Worm (Caenorhabditis elegans) whole organism, young adult: Measurements from ENCODE around the gene T21B10.4.

Experiments
- C17E4.6 ChIP-seq: fragments of 200-800 bp; sonication (Bioruptor generic); IDR thresholded peaks from 2 replicates; pipeline ENCODE4 v1.3.6; 2022; ENCODE audit warnings: missing genetic modification reagents, missing genetic modification characterization, missing compliant biosample characterization
- F10E7.11 ChIP-seq: sonication (generic microtip); optimal IDR thresholded peaks from 2 replicates; lab custom pipeline; 2017; ENCODE audit warnings: mild to moderate bottlenecking, missing genetic modification characterization, moderate library complexity, missing compliant biosample characterization
- F22D6.2 ChIP-seq: sonication (generic microtip); optimal IDR thresholded peaks from 2 replicates; lab custom pipeline; 2016; ENCODE audit warnings: mild to moderate bottlenecking, missing genetic modification characterization, missing compliant biosample characterization
- F23B12.7 ChIP-seq: sonication (generic microtip); optimal IDR thresholded peaks from 2 replicates; lab custom pipeline; 2017; ENCODE audit warnings: missing genetic modification characterization, mild to moderate bottlenecking, missing compliant biosample characterization, antibody characterized with exemption, moderate library complexity; ENCODE audit not compliant: insufficient read depth
- F33H1.4 ChIP-seq: fragments of 200-800 bp; sonication (Bioruptor generic); IDR thresholded peaks from 2 replicates; pipeline ENCODE4 v1.3.6; 2022; ENCODE audit warnings: missing genetic modification reagents, missing genetic modification characterization, missing compliant biosample characterization
- F57C9.4 ChIP-seq: sonication (generic microtip); optimal IDR thresholded peaks from 2 replicates; lab custom pipeline; 2017; ENCODE audit warnings: mild to moderate bottlenecking, missing genetic modification characterization, missing compliant biosample characterization
- T26A5.8 ChIP-seq: sonication (generic microtip); optimal IDR thresholded peaks from 2 replicates; lab custom pipeline; 2016; ENCODE audit warnings: missing genetic modification characterization, missing compliant biosample characterization
- Y53G8AR.9 ChIP-seq: fragments of 200-800 bp; sonication (Bioruptor generic); conservative IDR thresholded peaks from 2 replicates; pipeline ENCODE4 v1.3.6; 2022; ENCODE audit warnings: missing genetic modification reagents, missing genetic modification characterization, missing compliant biosample characterization
- Y67H2A.10 ChIP-seq: fragments of 200-800 bp; sonication (Bioruptor generic); conservative IDR thresholded peaks from 2 replicates; pipeline ENCODE4 v1.3.6; 2022; ENCODE audit warnings: missing genetic modification reagents, missing genetic modification characterization, missing compliant biosample characterization
- Y79H2A.3 ChIP-seq: fragments of 200-800 bp; sonication (Bioruptor generic); conservative IDR thresholded peaks from 2 replicates; pipeline ENCODE4 v1.3.6; 2022; ENCODE audit warnings: missing genetic modification reagents, missing genetic modification characterization, missing compliant biosample characterization
- aptf-2 ChIP-seq: fragments of 200-800 bp; sonication (Bioruptor generic); conservative IDR thresholded peaks from 2 replicates; pipeline ENCODE4 v1.3.6; 2022; ENCODE audit warnings: missing genetic modification reagents, missing genetic modification characterization, missing compliant biosample characterization
- atf-7 ChIP-seq: sonication (generic microtip); optimal IDR thresholded peaks from 2 replicates; lab custom pipeline; 2017; ENCODE audit warnings: mild to moderate bottlenecking, missing genetic modification characterization, missing compliant biosample characterization
- cebp-1 ChIP-seq, 2 experiments: fragments of 200-800 bp in 1 of 2; sonication (Bioruptor generic) in 1 of 2; sonication (generic microtip) in 1 of 2; IDR thresholded peaks in 1 of 2; optimal IDR thresholded peaks in 1 of 2; 2 replicates each; pipeline versions ENCODE4 v1.3.6 to Lab custom; 2017 to 2022; ENCODE audit warnings: missing compliant biosample characterization in 2 of 2, missing genetic modification characterization in 2 of 2, mild to moderate bottlenecking in 1 of 2, missing genetic modification reagents in 1 of 2, moderate library complexity in 1 of 2
- ceh-27 ChIP-seq: fragments of 200-800 bp; sonication (Bioruptor generic); optimal IDR thresholded peaks from 2 replicates; lab custom pipeline; 2018; ENCODE audit warnings: mild to moderate bottlenecking, missing genetic modification characterization, moderate library complexity, missing compliant biosample characterization
- ceh-58 ChIP-seq: fragments of 200-800 bp; sonication (Bioruptor generic); IDR thresholded peaks from 2 replicates; pipeline ENCODE4 v1.3.6; 2022; ENCODE audit warnings: missing genetic modification characterization, missing compliant biosample characterization
- ceh-79 ChIP-seq: sonication (generic microtip); optimal IDR thresholded peaks from 2 replicates; lab custom pipeline; 2017; ENCODE audit warnings: mild to moderate bottlenecking, missing genetic modification characterization, missing compliant biosample characterization
- die-1 ChIP-seq: sonication (generic microtip); optimal IDR thresholded peaks from 2 replicates; lab custom pipeline; 2016; ENCODE audit warnings: missing genotype, mild to moderate bottlenecking, missing genetic modification characterization, missing compliant biosample characterization
- dpff-1 ChIP-seq: sonication (generic microtip); optimal IDR thresholded peaks from 2 replicates; lab custom pipeline; 2017; ENCODE audit warnings: mild to moderate bottlenecking, missing genetic modification characterization, missing compliant biosample characterization
- dpl-1 ChIP-seq: fragments of 150-350 bp; optimal IDR thresholded peaks from 2 replicates; lab custom pipeline; 2014; ENCODE audit warnings: missing biosample characterization, missing genetic modification reagents, missing genetic modification characterization
- efl-1 ChIP-seq: fragments of 150-350 bp; optimal IDR thresholded peaks from 2 replicates; lab custom pipeline; 2014; ENCODE audit warnings: missing biosample characterization, missing genetic modification reagents, missing genetic modification characterization
- egrh-3 ChIP-seq: fragments of 200-800 bp; sonication (Bioruptor generic); IDR thresholded peaks from 2 replicates; pipeline ENCODE4 v1.3.6; 2022; ENCODE audit warnings: missing genetic modification reagents, missing genetic modification characterization, missing compliant biosample characterization
- ekl-4 ChIP-seq: fragments of 200-800 bp; sonication (Bioruptor generic); IDR thresholded peaks from 2 replicates; pipeline ENCODE4 v1.3.6; 2022; ENCODE audit warnings: missing genetic modification reagents, missing genetic modification characterization, missing compliant biosample characterization
- ets-4 ChIP-seq: fragments of 200-800 bp; sonication (Bioruptor generic); optimal IDR thresholded peaks from 2 replicates; lab custom pipeline; 2018; ENCODE audit warnings: mild to moderate bottlenecking, missing genetic modification characterization, missing compliant biosample characterization
- him-1 ChIP-seq: sonication (generic microtip); optimal IDR thresholded peaks from 2 replicates; lab custom pipeline; 2016; ENCODE audit warnings: missing genotype, missing genetic modification reagents, missing genetic modification characterization, missing compliant biosample characterization
- hlh-12 ChIP-seq: sonication (generic microtip); optimal IDR thresholded peaks from 2 replicates; lab custom pipeline; 2016; ENCODE audit warnings: missing genetic modification characterization, missing compliant biosample characterization
- hmg-20 ChIP-seq: fragments of 200-800 bp; sonication (Bioruptor generic); IDR thresholded peaks from 2 replicates; pipeline ENCODE4 v1.3.6; 2022; ENCODE audit warnings: missing genetic modification reagents, missing genetic modification characterization, missing compliant biosample characterization
- hsf-1 ChIP-seq: fragments of 200-800 bp; sonication (Bioruptor generic); IDR thresholded peaks from 2 replicates; pipeline ENCODE4 v1.3.6; 2022; ENCODE audit warnings: missing genetic modification reagents, missing genetic modification characterization, missing compliant biosample characterization
- let-607 ChIP-seq, 2 experiments: fragments of 200-800 bp in 1 of 2; sonication (Bioruptor generic) in 1 of 2; sonication (generic microtip) in 1 of 2; optimal IDR thresholded peaks; 2 replicates each; lab custom pipeline; 2016 to 2018; ENCODE audit warnings: mild to moderate bottlenecking in 2 of 2, missing compliant biosample characterization in 2 of 2, missing genetic modification characterization in 2 of 2, moderate library complexity in 2 of 2, missing genotype in 1 of 2
- lin-26 ChIP-seq: fragments of 200-800 bp; sonication (Bioruptor generic); IDR thresholded peaks from 2 replicates; pipeline ENCODE4 v1.3.6; 2022; ENCODE audit warnings: missing genetic modification reagents, missing genetic modification characterization, missing compliant biosample characterization
- lin-54 ChIP-seq: fragments of 200-800 bp; sonication (Bioruptor generic); optimal IDR thresholded peaks from 2 replicates; lab custom pipeline; 2018; ENCODE audit warnings: mild to moderate bottlenecking, missing genetic modification characterization, missing compliant biosample characterization
- lsl-1 ChIP-seq: fragments of 200-800 bp; sonication (Bioruptor generic); optimal IDR thresholded peaks from 2 replicates; lab custom pipeline; 2018; ENCODE audit warnings: mild to moderate bottlenecking, missing genetic modification characterization, moderate library complexity, missing compliant biosample characterization
- madf-6 ChIP-seq: fragments of 200-800 bp; sonication (Bioruptor generic); IDR thresholded peaks from 2 replicates; pipeline ENCODE4 v1.3.6; 2022; ENCODE audit warnings: missing genetic modification reagents, missing genetic modification characterization, missing compliant biosample characterization
- madf-8 ChIP-seq: fragments of 200-800 bp; sonication (Bioruptor generic); conservative IDR thresholded peaks from 2 replicates; pipeline ENCODE4 v1.3.6; 2022; ENCODE audit warnings: missing genetic modification reagents, missing genetic modification characterization, missing compliant biosample characterization
- mcd-1 ChIP-seq: fragments of 200-800 bp; sonication (Bioruptor generic); IDR thresholded peaks from 2 replicates; pipeline ENCODE4 v1.3.6; 2022; ENCODE audit warnings: missing genetic modification reagents, missing genetic modification characterization, missing compliant biosample characterization
- mes-4 ChIP-seq: sonication (generic microtip); optimal IDR thresholded peaks from 2 replicates; lab custom pipeline; 2016; ENCODE audit warnings: missing genotype, missing genetic modification characterization, missing compliant biosample characterization
- mxl-1 ChIP-seq: sonication (generic microtip); optimal IDR thresholded peaks from 2 replicates; lab custom pipeline; 2016; ENCODE audit warnings: missing genetic modification characterization, missing compliant biosample characterization
- nfya-1 ChIP-seq: sonication (generic microtip); optimal IDR thresholded peaks from 2 replicates; lab custom pipeline; 2017; ENCODE audit warnings: antibody characterized with exemption, missing compliant biosample characterization, missing genetic modification characterization, borderline replicate concordance; ENCODE audit not compliant: insufficient read depth
- nhr-179 ChIP-seq: sonication (generic microtip); optimal IDR thresholded peaks from 2 replicates; lab custom pipeline; 2016; ENCODE audit warnings: mild to moderate bottlenecking, missing genetic modification characterization, missing compliant biosample characterization
- repo-1 ChIP-seq: sonication (generic microtip); optimal IDR thresholded peaks from 2 replicates; lab custom pipeline; 2017; ENCODE audit warnings: mild to moderate bottlenecking, missing genetic modification characterization, missing compliant biosample characterization
- snpc-1.1 ChIP-seq: sonication (generic microtip); optimal IDR thresholded peaks from 2 replicates; lab custom pipeline; 2017; ENCODE audit warnings: missing genetic modification characterization, mild to moderate bottlenecking, missing compliant biosample characterization, antibody characterized with exemption, moderate library complexity, missing genotype, missing genetic modification reagents; ENCODE audit not compliant: insufficient read depth
- snpc-1.3 ChIP-seq: sonication (generic microtip); optimal IDR thresholded peaks from 2 replicates; lab custom pipeline; 2017; ENCODE audit warnings: missing genetic modification characterization, mild to moderate bottlenecking, missing compliant biosample characterization, antibody characterized with exemption, moderate library complexity, missing genotype, missing genetic modification reagents; ENCODE audit not compliant: insufficient read depth
- snpc-4 ChIP-seq, 5 experiments: fragments of 150-350 bp in 1 of 5; sonication (generic microtip) in 4 of 5; optimal IDR thresholded peaks; 2 replicates each; lab custom pipeline; 2014 to 2018; ENCODE audit warnings: missing genetic modification characterization in 5 of 5, missing biosample characterization in 3 of 5, antibody characterized with exemption in 2 of 5, mild to moderate bottlenecking in 2 of 5, missing compliant biosample characterization in 2 of 5, missing genotype in 2 of 5, moderate library complexity in 2 of 5, missing genetic modification reagents in 1 of 5
- tbp1 ChIP-seq: fragments of 200-800 bp; sonication (Bioruptor generic); optimal IDR thresholded peaks from 2 replicates; lab custom pipeline; 2018; ENCODE audit warnings: mild to moderate bottlenecking, missing genetic modification characterization, missing compliant biosample characterization
- tlf-1 ChIP-seq: fragments of 200-800 bp; sonication (Bioruptor generic); optimal IDR thresholded peaks from 2 replicates; lab custom pipeline; 2018; ENCODE audit warnings: mild to moderate bottlenecking, missing genetic modification characterization, missing compliant biosample characterization
- xnd-1 ChIP-seq: sonication (generic microtip); optimal IDR thresholded peaks from 2 replicates; lab custom pipeline; 2016; ENCODE audit warnings: missing genotype, missing genetic modification reagents, missing genetic modification characterization, missing compliant biosample characterization
- ztf-25 ChIP-seq: fragments of 200-800 bp; sonication (Bioruptor generic); IDR thresholded peaks from 2 replicates; pipeline ENCODE4 v1.3.6; 2022; ENCODE audit warnings: missing genetic modification reagents, missing genetic modification characterization, missing compliant biosample characterization
- ztf-6 ChIP-seq: fragments of 200-800 bp; sonication (Bioruptor generic); IDR thresholded peaks from 2 replicates; pipeline ENCODE4 v1.3.6; 2022; ENCODE audit warnings: missing genetic modification reagents, missing genetic modification characterization, missing compliant biosample characterization

The T21B10.4 gene

ce11 chrII:8940362-8940940, at the start of gene T21B10.4, which contains the start of gene set-17:
Gene T21B10.4, plus strand, starts transcription at chrII:8940894.
Gene set-17, minus strand, starts transcription at chrII:8940488.
- TF ChIP-seq F57C9.4 (tag; lab: Kevin White, UChicago): no peak
- TF ChIP-seq nfya-1 (tag; lab: Kevin White, UChicago): no peak
- no peak for TF ChIP-seq repo-1 (tag; lab: Kevin White, UChicago)
- no peak for TF ChIP-seq snpc-1.1
- peak; percentile 80 for TF ChIP-seq lin-54
- TF ChIP-seq F22D6.2 (tag; lab: Kevin White, UChicago): no peak
- no peak for TF ChIP-seq C17E4.6 (GFP tag; lab: Robert Waterston, UW)
- TF ChIP-seq nhr-179: no peak
- TF ChIP-seq egrh-3 (GFP tag; lab: Robert Waterston, UW): no peak
- no peak for TF ChIP-seq T26A5.8 (tag; lab: Kevin White, UChicago)
- no peak for TF ChIP-seq ceh-27 (GFP tag; lab: Kevin White, UChicago)
- TF ChIP-seq dpff-1 (tag; lab: Kevin White, UChicago): no peak
- no peak for TF ChIP-seq ets-4 (GFP tag; lab: Kevin White, UChicago)
- TF ChIP-seq mcd-1 (GFP tag; lab: Robert Waterston, UW): peak; percentile 19; the same call in 1 of the 2 replicates
- TF ChIP-seq hmg-20 (GFP tag; lab: Robert Waterston, UW): no peak
- TF ChIP-seq F10E7.11 (tag; lab: Kevin White, UChicago): no peak
- TF ChIP-seq aptf-2 (GFP tag; lab: Robert Waterston, UW): no peak
- TF ChIP-seq xnd-1 (tag; lab: Kevin White, UChicago): peak; percentile 19
- peak; percentile 84 for TF ChIP-seq lsl-1 (GFP tag; lab: Kevin White, UChicago)
- TF ChIP-seq Y79H2A.3 (GFP tag; lab: Robert Waterston, UW): no peak
- TF ChIP-seq snpc-1.3: no peak
- TF ChIP-seq ceh-79 (tag; lab: Kevin White, UChicago): no peak
- no peak for TF ChIP-seq tbp1 (GFP tag; lab: Kevin White, UChicago)
- TF ChIP-seq die-1: no peak
- no peak for TF ChIP-seq atf-7 (tag; lab: Kevin White, UChicago)
- no peak for TF ChIP-seq F23B12.7 (tag; lab: Kevin White, UChicago)
- TF ChIP-seq mes-4 (tag; lab: Kevin White, UChicago): no peak
- TF ChIP-seq hsf-1 (GFP tag; lab: Robert Waterston, UW): no peak
- TF ChIP-seq ztf-6: no peak
- no peak for TF ChIP-seq Y53G8AR.9
- no peak for TF ChIP-seq lin-26 (GFP tag; lab: Robert Waterston, UW)
- peak; percentile 54 for TF ChIP-seq madf-6 (GFP tag; lab: Robert Waterston, UW)
- TF ChIP-seq efl-1 (GFP tag; lab: Kevin White, UChicago): peak; percentile 25
- no peak for TF ChIP-seq ceh-58 (GFP tag; lab: Robert Waterston, UW)
- TF ChIP-seq let-607 (tag; optimal IDR thresholded peaks at IDR 0.05; lab: Kevin White, UChicago): no peak
- TF ChIP-seq cebp-1 (GFP tag; IDR thresholded peaks at IDR 0.05; lab: Robert Waterston, UW): no peak
- TF ChIP-seq cebp-1 (tag; optimal IDR thresholded peaks at IDR 0.05; lab: Kevin White, UChicago): no peak
- no peak for TF ChIP-seq mxl-1
- 0 out of 2 replicates have a peak, but pooled peaks have one; percentile 24 for TF ChIP-seq madf-8 (GFP tag; lab: Robert Waterston, UW)
- TF ChIP-seq ekl-4 (GFP tag; lab: Robert Waterston, UW): no peak
- peak; percentile 53 for TF ChIP-seq him-1
- no peak for TF ChIP-seq ztf-25 (GFP tag; lab: Robert Waterston, UW)
- TF ChIP-seq snpc-4 (GFP tag; optimal IDR thresholded peaks at IDR 0.05; lab: Kevin White, UChicago): no peak
- no peak for TF ChIP-seq snpc-4 (tag; optimal IDR thresholded peaks at IDR 0.05; lab: Kevin White, UChicago)
- no peak for TF ChIP-seq hlh-12 (tag; lab: Kevin White, UChicago)
- peak; percentile 81 for TF ChIP-seq F33H1.4 (GFP tag; lab: Robert Waterston, UW)
- TF ChIP-seq dpl-1 (GFP tag; lab: Kevin White, UChicago): no peak
- TF ChIP-seq tlf-1 (GFP tag; lab: Kevin White, UChicago): no peak
- no peak for TF ChIP-seq Y67H2A.10 (GFP tag; lab: Robert Waterston, UW)
